Fruit fly (Drosophila melanogaster) whole organism, embryonic: ENCODE results near the gene Ir75d.
A peak's percentile ranks its signal among the peaks of the same experiment; 100 is the strongest.

Experiments used
- CG10462 ChIP-seq: fragments of 200-800 bp; sonication (Bioruptor generic); optimal IDR thresholded peaks from 2 replicates; lab custom pipeline; 2016; ENCODE audit warnings: missing biosample characterization, missing genetic modification characterization
- CG12942 ChIP-seq: fragments of 200-800 bp; sonication (Bioruptor generic); optimal IDR thresholded peaks from 3 replicates; lab custom pipeline; 2016; ENCODE audit warnings: missing biosample characterization, missing genetic modification characterization
- CG14050 ChIP-seq: fragments of 200-800 bp; sonication (Bioruptor generic); IDR thresholded peaks from 3 replicates; pipeline ENCODE4 v1.3.6; 2022; ENCODE audit warnings: missing biosample characterization, missing genetic modification characterization
- CG15514 ChIP-seq: fragments of 200-800 bp; sonication (Bioruptor generic); optimal IDR thresholded peaks from 3 replicates; lab custom pipeline; 2017; ENCODE audit warnings: missing biosample characterization, missing genetic modification characterization, mild to moderate bottlenecking, moderate library complexity, missing genetic modification reagents
- CG16863 ChIP-seq: fragments of 200-800 bp; sonication (Bioruptor generic); optimal IDR thresholded peaks from 3 replicates; lab custom pipeline; 2016; ENCODE audit warnings: missing biosample characterization, missing genetic modification characterization
- CG18262 ChIP-seq: fragments of 200-800 bp; optimal IDR thresholded peaks from 3 replicates; lab custom pipeline; 2019; ENCODE audit warnings: missing biosample characterization, mild to moderate bottlenecking, missing genetic modification characterization, moderate library complexity
- CG2199 ChIP-seq: fragments of 200-800 bp; sonication (Bioruptor generic); IDR thresholded peaks from 3 replicates; pipeline ENCODE4 v1.3.6; 2022; ENCODE audit warnings: missing biosample characterization, missing genetic modification characterization
- CG2712 ChIP-seq: fragments of 200-800 bp; optimal IDR thresholded peaks from 3 replicates; lab custom pipeline; 2019; ENCODE audit warnings: missing biosample characterization, mild to moderate bottlenecking, missing genetic modification characterization, moderate library complexity
- CG2889 ChIP-seq: fragments of 200-800 bp; sonication (Bioruptor generic); IDR thresholded peaks from 3 replicates; pipeline ENCODE4 v1.3.6; 2022; ENCODE audit warnings: missing biosample characterization, missing genetic modification characterization
- CG31365 ChIP-seq: fragments of 200-800 bp; sonication (Bioruptor generic); optimal IDR thresholded peaks from 2 replicates; lab custom pipeline; 2018; ENCODE audit warnings: missing biosample characterization, mild to moderate bottlenecking, missing genetic modification characterization
- CG4707 ChIP-seq: fragments of 200-800 bp; sonication (Bioruptor generic); optimal IDR thresholded peaks from 2 replicates; lab custom pipeline; 2018; ENCODE audit warnings: missing biosample characterization, mild to moderate bottlenecking, missing genetic modification characterization, moderate library complexity
- CG6791 ChIP-seq: fragments of 200-800 bp; sonication (Bioruptor generic); IDR thresholded peaks from 3 replicates; pipeline ENCODE4 v1.3.6; 2022; ENCODE audit warnings: missing biosample characterization, missing genetic modification characterization; ENCODE audit not compliant: partially characterized antibody
- CG7357 ChIP-seq: fragments of 200-800 bp; sonication (Bioruptor generic); IDR thresholded peaks from 3 replicates; pipeline ENCODE4 v1.3.6; 2022; ENCODE audit warnings: missing biosample characterization, missing genetic modification characterization
- CG9876 ChIP-seq: fragments of 200-800 bp; sonication (Bioruptor generic); optimal IDR thresholded peaks from 2 replicates; lab custom pipeline; 2016; ENCODE audit warnings: missing biosample characterization, missing genetic modification characterization
- CTCF ChIP-seq: fragments of 200-800 bp; sonication (Bioruptor generic); optimal IDR thresholded peaks from 2 replicates; lab custom pipeline; 2017; ENCODE audit warnings: missing biosample characterization, mild to moderate bottlenecking, missing genetic modification characterization, moderate library complexity
- Doc2 ChIP-seq: fragments of 200-800 bp; sonication (Bioruptor generic); IDR thresholded peaks from 2 replicates; pipeline ENCODE4 v1.3.6; 2022; ENCODE audit warnings: missing biosample characterization, missing genetic modification characterization
- HLH54F ChIP-seq: fragments of 200-800 bp; sonication (Bioruptor generic); optimal IDR thresholded peaks from 3 replicates; lab custom pipeline; 2016; ENCODE audit warnings: missing biosample characterization, missing genetic modification characterization
- HmgZ ChIP-seq: fragments of 200-800 bp; sonication (Bioruptor generic); optimal IDR thresholded peaks from 2 replicates; lab custom pipeline; 2018; ENCODE audit warnings: missing biosample characterization, mild to moderate bottlenecking, missing genetic modification characterization
- Hr39 ChIP-seq: fragments of >200 bp; optimal IDR thresholded peaks from 2 replicates; lab custom pipeline; 2017
- Hsf ChIP-seq: fragments of 200-800 bp; sonication (Bioruptor generic); optimal IDR thresholded peaks from 3 replicates; lab custom pipeline; 2016; ENCODE audit warnings: missing biosample characterization, missing genetic modification characterization
- Lhr ChIP-seq: fragments of 200-800 bp; sonication (Bioruptor generic); optimal IDR thresholded peaks from 3 replicates; lab custom pipeline; 2017; ENCODE audit warnings: mild to moderate bottlenecking, missing biosample characterization, missing genetic modification reagents, missing genetic modification characterization
- MESR4 ChIP-seq: fragments of 200-800 bp; sonication (Bioruptor generic); optimal IDR thresholded peaks from 2 replicates; lab custom pipeline; 2018; ENCODE audit warnings: missing biosample characterization, mild to moderate bottlenecking, missing genetic modification characterization, moderate library complexity
- Med ChIP-seq: fragments of 200-800 bp; sonication (Bioruptor generic); peaks from one replicate; lab custom pipeline; 2016; ENCODE audit warnings: missing biosample characterization, missing genetic modification characterization, mild to moderate bottlenecking, inconsistent platforms, moderate library complexity
- Mrtf ChIP-seq: fragments of 200-800 bp; sonication (Bioruptor generic); IDR thresholded peaks from 3 replicates; pipeline ENCODE4 v1.3.6; 2022; ENCODE audit warnings: missing biosample characterization, missing genetic modification characterization
- NK7.1 ChIP-seq: fragments of 200-800 bp; sonication (Bioruptor generic); optimal IDR thresholded peaks from 3 replicates; lab custom pipeline; 2016; ENCODE audit warnings: missing biosample characterization, missing genetic modification characterization
- Neu2 ChIP-seq: fragments of 200-800 bp; sonication (Bioruptor generic); optimal IDR thresholded peaks from 3 replicates; lab custom pipeline; 2016; ENCODE audit warnings: missing biosample characterization, missing genetic modification characterization, borderline replicate concordance
- Side ChIP-seq: fragments of 200-800 bp; sonication (Bioruptor generic); optimal IDR thresholded peaks from 2 replicates; lab custom pipeline; 2016; ENCODE audit warnings: missing biosample characterization, missing genetic modification characterization
- Sox102F ChIP-seq: fragments of 200-800 bp; sonication (Bioruptor generic); optimal IDR thresholded peaks from 2 replicates; lab custom pipeline; 2018; ENCODE audit warnings: missing biosample characterization, mild to moderate bottlenecking, missing genetic modification characterization, moderate library complexity
- Sry-δ ChIP-seq: fragments of 200-800 bp; sonication (Bioruptor generic); optimal IDR thresholded peaks from 2 replicates; lab custom pipeline; 2016; ENCODE audit warnings: missing biosample characterization, missing genetic modification characterization
- Xrp1 ChIP-seq: fragments of 200-800 bp; sonication (Bioruptor generic); IDR thresholded peaks from 2 replicates; pipeline ENCODE4 v1.3.6; 2022; ENCODE audit warnings: missing biosample characterization, missing genetic modification characterization
- aop ChIP-seq: fragments of 200-800 bp; sonication (Bioruptor generic); IDR thresholded peaks from 2 replicates; pipeline ENCODE4 v1.3.6; 2022; ENCODE audit warnings: missing biosample characterization, missing genetic modification characterization
- bigmax ChIP-seq: fragments of 200-800 bp; sonication (Bioruptor generic); optimal IDR thresholded peaks from 2 replicates; lab custom pipeline; 2018; ENCODE audit warnings: missing biosample characterization, mild to moderate bottlenecking, missing genetic modification characterization
- dimm ChIP-seq: fragments of 200-800 bp; sonication (Bioruptor generic); IDR thresholded peaks from 2 replicates; pipeline ENCODE4 v1.3.6; 2022; ENCODE audit warnings: missing biosample characterization, missing genetic modification characterization
- dm ChIP-seq: fragments of 200-800 bp; sonication (Bioruptor generic); optimal IDR thresholded peaks from 3 replicates; lab custom pipeline; 2016; ENCODE audit warnings: missing biosample characterization, missing genetic modification characterization
- fd102C ChIP-seq: fragments of 200-800 bp; sonication (Bioruptor generic); optimal IDR thresholded peaks from 2 replicates; lab custom pipeline; 2018; ENCODE audit warnings: missing biosample characterization, mild to moderate bottlenecking, missing genetic modification characterization, moderate library complexity
- fd3F ChIP-seq: fragments of 200-800 bp; sonication (Bioruptor generic); optimal IDR thresholded peaks from 2 replicates; lab custom pipeline; 2018; ENCODE audit warnings: missing biosample characterization, mild to moderate bottlenecking, missing genetic modification characterization, moderate library complexity
- jigr1 ChIP-seq: fragments of 200-800 bp; sonication (Bioruptor generic); IDR thresholded peaks from 3 replicates; pipeline ENCODE4 v1.3.6; 2022; ENCODE audit warnings: missing biosample characterization, missing genetic modification characterization
- kah ChIP-seq: fragments of 200-800 bp; sonication (Bioruptor generic); optimal IDR thresholded peaks from 2 replicates; lab custom pipeline; 2018; ENCODE audit warnings: missing biosample characterization, mild to moderate bottlenecking, missing genetic modification characterization
- mirr ChIP-seq: fragments of 200-800 bp; sonication (Bioruptor generic); optimal IDR thresholded peaks from 3 replicates; lab custom pipeline; 2018; ENCODE audit warnings: missing biosample characterization, mild to moderate bottlenecking, missing genetic modification characterization
- mld ChIP-seq: fragments of 200-800 bp; sonication (Bioruptor generic); IDR thresholded peaks from 3 replicates; pipeline ENCODE4 v1.3.6; 2022; ENCODE audit warnings: missing biosample characterization, missing genetic modification characterization; ENCODE audit not compliant: partially characterized antibody
- pho ChIP-seq: fragments of 200-800 bp; sonication (Bioruptor generic); optimal IDR thresholded peaks from 2 replicates; lab custom pipeline; 2016; ENCODE audit warnings: missing biosample characterization, missing genetic modification characterization
- phol ChIP-seq: fragments of 200-800 bp; sonication (Bioruptor generic); optimal IDR thresholded peaks from 3 replicates; lab custom pipeline; 2018; ENCODE audit warnings: missing biosample characterization, mild to moderate bottlenecking, missing genetic modification characterization, moderate library complexity
- sd ChIP-seq: fragments of 200-800 bp; sonication (Bioruptor generic); optimal IDR thresholded peaks from 3 replicates; lab custom pipeline; 2018; ENCODE audit warnings: missing biosample characterization, mild to moderate bottlenecking, missing genetic modification characterization, moderate library complexity
- slou ChIP-seq: fragments of 200-800 bp; sonication (Bioruptor generic); optimal IDR thresholded peaks from 3 replicates; lab custom pipeline; 2016; ENCODE audit warnings: missing biosample characterization, missing genetic modification characterization
- tup ChIP-seq: fragments of 200-800 bp; sonication (Bioruptor generic); optimal IDR thresholded peaks from 2 replicates; lab custom pipeline; 2016; ENCODE audit warnings: missing biosample characterization, mild to moderate bottlenecking, missing genetic modification characterization, moderate library complexity
- z ChIP-seq: fragments of 200-800 bp; sonication (Bioruptor generic); IDR thresholded peaks from 3 replicates; pipeline ENCODE4 v1.3.6; 2022; ENCODE audit warnings: missing biosample characterization, missing genetic modification characterization
- zen2 ChIP-seq: fragments of 200-800 bp; sonication (Bioruptor generic); IDR thresholded peaks from 3 replicates; pipeline ENCODE4 v1.3.6; 2022; ENCODE audit warnings: missing biosample characterization, missing genetic modification characterization; ENCODE audit not compliant: partially characterized antibody
- zf30C ChIP-seq: fragments of 200-800 bp; sonication (Bioruptor generic); optimal IDR thresholded peaks from 3 replicates; lab custom pipeline; 2018; ENCODE audit warnings: missing biosample characterization, mild to moderate bottlenecking, missing genetic modification characterization

Gene Ir75d

DNA sequence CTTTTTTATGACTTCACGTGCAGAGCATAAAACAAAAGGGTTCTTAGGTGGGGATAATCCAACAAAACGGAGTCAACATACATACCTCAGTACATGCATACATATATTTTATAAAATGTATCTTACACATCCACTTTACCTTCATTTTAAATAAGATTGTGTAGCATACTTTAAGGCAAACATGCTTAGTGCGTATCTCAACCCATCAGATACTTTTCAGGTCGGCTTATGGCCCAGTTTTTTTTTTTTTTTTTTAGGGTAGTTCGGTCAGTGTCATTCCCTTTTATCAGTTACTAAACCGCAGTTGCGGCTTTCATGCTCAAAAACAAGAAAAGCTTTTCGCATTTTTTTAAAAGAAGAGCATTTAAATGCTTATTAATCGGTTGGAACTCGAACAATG is 19.0 kb downstream of the Ir75d start, which contains the start of gene NijB (continued):
- TF ChIP-seq CG15514 (GFP tag; lab: Kevin White, UChicago) = no peak
- TF ChIP-seq CG14050 (GFP tag; lab: Robert Waterston, UW) = no peak
- TF ChIP-seq CTCF (GFP tag; lab: Kevin White, UChicago) = peak; percentile 11
- no peak for TF ChIP-seq CG2889 (GFP tag; lab: Robert Waterston, UW)
- no peak for TF ChIP-seq dimm (GFP tag; lab: Robert Waterston, UW)
- no peak for TF ChIP-seq Hsf
- no peak for TF ChIP-seq Side (GFP tag; lab: Kevin White, UChicago)
- no peak for TF ChIP-seq tup (GFP tag; lab: Kevin White, UChicago)
- TF ChIP-seq z (GFP tag; lab: Robert Waterston, UW) = no peak
- no peak for TF ChIP-seq slou (GFP tag; lab: Kevin White, UChicago)
- TF ChIP-seq mirr (GFP tag; lab: Kevin White, UChicago) = no peak
- TF ChIP-seq CG7357 (GFP tag; lab: Robert Waterston, UW) = no peak
- peak; percentile 23 for TF ChIP-seq Lhr
- TF ChIP-seq kah (GFP tag; lab: Kevin White, UChicago) = no peak

DNA sequence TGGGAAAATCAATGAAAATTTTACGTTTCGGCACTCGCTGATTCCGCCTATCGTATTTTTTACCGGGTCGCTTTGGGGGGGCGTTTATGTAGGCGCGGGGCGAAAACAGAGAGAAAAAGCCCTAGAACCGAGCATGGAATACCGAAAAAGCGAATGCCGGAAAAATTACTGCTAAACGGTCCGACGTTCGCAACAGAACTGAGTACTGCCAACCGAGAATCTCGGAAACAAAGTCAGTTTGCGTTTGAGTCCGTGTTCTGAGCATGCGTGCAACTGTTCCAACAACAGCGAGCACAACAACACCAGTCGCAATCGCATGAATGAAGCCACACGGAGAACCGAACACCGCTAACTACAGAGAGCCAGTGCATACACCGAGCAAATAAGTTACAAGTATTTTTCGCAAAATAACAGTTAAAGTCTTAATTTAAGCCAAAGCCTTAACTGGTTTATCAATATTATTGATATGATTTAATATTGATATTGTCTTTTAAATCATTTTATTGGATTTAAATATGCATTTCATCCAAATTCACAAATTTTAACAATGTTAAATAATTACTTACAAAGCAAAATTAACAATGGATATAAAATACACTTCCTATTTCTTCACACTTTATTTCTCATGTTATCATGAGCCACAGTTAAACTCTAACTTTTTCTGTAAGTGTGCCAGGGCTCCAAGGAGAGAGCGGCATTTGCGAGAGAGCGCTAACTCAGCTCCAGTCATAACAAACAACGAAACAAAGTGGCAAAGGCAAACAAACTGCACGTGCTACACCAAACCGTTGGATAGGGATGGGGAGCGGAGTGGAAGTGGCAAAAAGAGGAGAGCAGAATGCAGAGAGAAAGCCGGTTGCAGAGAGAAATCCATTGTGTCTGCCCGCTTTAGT is 20.5 kb downstream of the Ir75d start, which contains the start of gene CG3961:
CG3961 (minus strand) TSS at position 201 of the 893 bp plus-strand sequence.
- peak; percentile 94 for TF ChIP-seq jigr1
- peak; percentile 100 for TF ChIP-seq CG18262 (tag; lab: Kevin White, UChicago)
- peak; percentile 92 for TF ChIP-seq zf30C (GFP tag; lab: Kevin White, UChicago)
- peak; percentile 99 for TF ChIP-seq CG2712 (tag; lab: Kevin White, UChicago)
- TF ChIP-seq CG6791 (GFP tag; lab: Robert Waterston, UW) = 0 out of 3 replicates have a peak, but pooled peaks have one; percentile 21
- TF ChIP-seq NK7.1 (GFP tag; lab: Kevin White, UChicago) = peak; percentile 81
- TF ChIP-seq z (GFP tag; lab: Robert Waterston, UW) = 0 out of 3 replicates have a peak, but pooled peaks have one; percentile 10
- no peak for TF ChIP-seq aop
- TF ChIP-seq Xrp1 (GFP tag; lab: Robert Waterston, UW) = peak; percentile 97
- TF ChIP-seq CG10462 (GFP tag; lab: Kevin White, UChicago) = peak; percentile 97
- peak; percentile 90 for TF ChIP-seq CG16863 (GFP tag; lab: Kevin White, UChicago)
- peak; percentile 98 for TF ChIP-seq Sox102F (GFP tag; lab: Kevin White, UChicago)
- TF ChIP-seq sd (tag; lab: Kevin White, UChicago) = peak; percentile 90
- TF ChIP-seq Med (GFP tag; lab: Kevin White, UChicago) = peak; percentile 93
- TF ChIP-seq mirr (GFP tag; lab: Kevin White, UChicago) = peak; percentile 67
- TF ChIP-seq CG2199 = 0 out of 3 replicates have a peak, but pooled peaks have one; percentile 8
- peak; percentile 75 for TF ChIP-seq HLH54F (GFP tag; lab: Kevin White, UChicago)
- peak; percentile 84; the same call in 1 of the 3 replicates for TF ChIP-seq Mrtf (GFP tag; lab: Robert Waterston, UW)
- TF ChIP-seq fd102C (GFP tag; lab: Kevin White, UChicago) = peak; percentile 68
- TF ChIP-seq Neu2 = no peak
- TF ChIP-seq CG12942 = peak; percentile 97
- peak; percentile 89 for TF ChIP-seq CG4707 (GFP tag; lab: Kevin White, UChicago)
- TF ChIP-seq fd3F (GFP tag; lab: Kevin White, UChicago) = peak; percentile 93
- peak; percentile 57 for TF ChIP-seq CG9876 (GFP tag; lab: Kevin White, UChicago)
- peak; percentile 85 for TF ChIP-seq dm
- TF ChIP-seq zen2 (GFP tag; lab: Robert Waterston, UW) = no peak
- TF ChIP-seq pho (GFP tag; lab: Kevin White, UChicago) = peak; percentile 87
- TF ChIP-seq mld (GFP tag; lab: Robert Waterston, UW) = no peak
- TF ChIP-seq Sry-δ = peak; percentile 43
- peak; percentile 99 for TF ChIP-seq phol (tag; lab: Kevin White, UChicago)
- TF ChIP-seq CG31365 = peak; percentile 46
- peak; percentile 31 for TF ChIP-seq MESR4 (GFP tag; lab: Kevin White, UChicago)
- TF ChIP-seq Hr39 (lab: Kevin White, UChicago) = no peak
- no peak for TF ChIP-seq bigmax (GFP tag; lab: Kevin White, UChicago)
- TF ChIP-seq Doc2 (GFP tag; lab: Robert Waterston, UW) = no peak
- peak; percentile 95 for TF ChIP-seq HmgZ (tag; lab: Kevin White, UChicago)
